Fruit fly (Drosophila melanogaster): ENCODE measurements around the gene CG1503.
A peak's percentile ranks its signal among the peaks of the same experiment; 100 is the strongest.

The CG1503 gene

dm6 chrX:21058991-21059390 is 47.2 kb downstream of the CG1503 start (continued):
- no peak for TF ChIP-seq nerfin-2 (GFP tag; IDR thresholded peaks at IDR 0.05; ENCODE audit: partially characterized antibody)
- no peak for TF ChIP-seq C15 (GFP tag; IDR thresholded peaks at IDR 0.05)
- TF ChIP-seq D (optimal IDR thresholded peaks at IDR 0.05) = no peak
- TF ChIP-seq D (GFP tag; optimal IDR thresholded peaks at IDR 0.05) = peak; percentile 88
- TF ChIP-seq gsb (GFP tag; IDR thresholded peaks at IDR 0.05) = peak; percentile 50
- peak; percentile 83 for TF ChIP-seq fd3F (GFP tag; optimal IDR thresholded peaks at IDR 0.05)
- TF ChIP-seq CG1647 (GFP tag; optimal IDR thresholded peaks at IDR 0.05) = peak; percentile 78
- peak; percentile 74 for TF ChIP-seq disco-r (GFP tag; optimal IDR thresholded peaks at IDR 0.05)
- peak; percentile 49; the same call in 1 of the 3 replicates for TF ChIP-seq CG6175 (GFP tag; IDR thresholded peaks at IDR 0.05)
- peak; percentile 91 for TF ChIP-seq CG10979 (tag; optimal IDR thresholded peaks at IDR 0.05)
- TF ChIP-seq CG15011 (GFP tag; optimal IDR thresholded peaks at IDR 0.05) = peak; percentile 56
- peak; percentile 89 for TF ChIP-seq slbo (GFP tag; IDR thresholded peaks at IDR 0.05)
- TF ChIP-seq Vsx1 (GFP tag; optimal IDR thresholded peaks at IDR 0.05) = peak; percentile 56
- TF ChIP-seq unpg (GFP tag; optimal IDR thresholded peaks at IDR 0.05) = peak; percentile 96
- no peak for TF ChIP-seq crol (GFP tag; IDR thresholded peaks at IDR 0.05)
- peak; percentile 55 for TF ChIP-seq CG31224 (GFP tag; IDR thresholded peaks at IDR 0.05)
- peak; percentile 75 for TF ChIP-seq CG13775 (GFP tag; optimal IDR thresholded peaks at IDR 0.05)
- TF ChIP-seq CG17612 (GFP tag; IDR thresholded peaks at IDR 0.05) = peak; percentile 59
- TF ChIP-seq CG17186 (GFP tag; optimal IDR thresholded peaks at IDR 0.05) = peak; percentile 53
- TF ChIP-seq insv (GFP tag; optimal IDR thresholded peaks at IDR 0.05) = peak in 1 of 2 experiments; percentile 23
- peak; percentile 89 for TF ChIP-seq odd (GFP tag; optimal IDR thresholded peaks at IDR 0.05)
- peak; percentile 79 for TF ChIP-seq abd-A (tag; optimal IDR thresholded peaks at IDR 0.05)
- peak; percentile 88 for TF ChIP-seq Xrp1 (GFP tag; IDR thresholded peaks at IDR 0.05)
- TF ChIP-seq CG7271 (tag; optimal IDR thresholded peaks at IDR 0.05) = no peak
- TF ChIP-seq CG1832 (GFP tag; optimal IDR thresholded peaks at IDR 0.05) = no peak
- TF ChIP-seq nmo (GFP tag; optimal IDR thresholded peaks at IDR 0.05) = peak; percentile 94
- TF ChIP-seq Bgb (GFP tag; IDR thresholded peaks at IDR 0.05; ENCODE audit: partially characterized antibody) = no peak
- peak; percentile 52; the same call in 1 of the 2 replicates for TF ChIP-seq Gsc (GFP tag; IDR thresholded peaks at IDR 0.05)
- peak; percentile 84 for TF ChIP-seq gcm2 (GFP tag; optimal IDR thresholded peaks at IDR 0.05)
- peak; percentile 72 for TF ChIP-seq croc (GFP tag; conservative IDR thresholded peaks at IDR 0.05)
- peak; percentile 89 for TF ChIP-seq ken (GFP tag; IDR thresholded peaks at IDR 0.05)
- TF ChIP-seq emc (GFP tag; optimal IDR thresholded peaks at IDR 0.05) = peak; percentile 39
- TF ChIP-seq GATAe (GFP tag; conservative IDR thresholded peaks at IDR 0.05) = no peak
- TF ChIP-seq CG11398 (GFP tag; optimal IDR thresholded peaks at IDR 0.05) = peak; percentile 92
- peak; percentile 81 for TF ChIP-seq CG9727 (GFP tag; optimal IDR thresholded peaks at IDR 0.05)
- TF ChIP-seq her (GFP tag; optimal IDR thresholded peaks at IDR 0.05) = peak; percentile 91
- peak; percentile 80 for TF ChIP-seq CG6765 (GFP tag; optimal IDR thresholded peaks at IDR 0.05)
- TF ChIP-seq CG4730 (GFP tag; IDR thresholded peaks at IDR 0.05) = peak; percentile 70; the same call in 1 of the 2 replicates
- peak; percentile 81 for TF ChIP-seq NC2α (GFP tag; optimal IDR thresholded peaks at IDR 0.05)
- peak; percentile 79 for TF ChIP-seq CG18764 (GFP tag; optimal IDR thresholded peaks at IDR 0.05)
- no peak for TF ChIP-seq h (optimal IDR thresholded peaks at IDR 0.05)
- TF ChIP-seq Neu2 (GFP tag; optimal IDR thresholded peaks at IDR 0.05; ENCODE audit: borderline replicate concordance) = no peak
- peak; percentile 86 for TF ChIP-seq zfh1 (GFP tag; IDR thresholded peaks at IDR 0.05)
- TF ChIP-seq CG16779 (GFP tag; IDR thresholded peaks at IDR 0.05) = peak; percentile 68; the same call in 1 of the 2 replicates
- TF ChIP-seq CG14050 (GFP tag; IDR thresholded peaks at IDR 0.05) = peak; percentile 85
- peak; percentile 93 for TF ChIP-seq CoRest (tag; optimal IDR thresholded peaks at IDR 0.05)
- peak; percentile 78 for TF ChIP-seq dm (GFP tag; optimal IDR thresholded peaks at IDR 0.05)
- peak; percentile 92 for TF ChIP-seq CG2875 (GFP tag; optimal IDR thresholded peaks at IDR 0.05)
- TF ChIP-seq CG8089 (GFP tag; optimal IDR thresholded peaks at IDR 0.05) = peak; percentile 87
- peak; percentile 87 for TF ChIP-seq CG11723 (GFP tag; optimal IDR thresholded peaks at IDR 0.05)
- peak; percentile 90 for TF ChIP-seq CG8924 (tag; optimal IDR thresholded peaks at IDR 0.05)
- TF ChIP-seq salm (tag; optimal IDR thresholded peaks at IDR 0.05) = peak; percentile 91
